Fruit fly (Drosophila melanogaster) whole organism, embryonic: ENCODE measurements around the gene Desat1.
A peak's percentile ranks its signal among the peaks of the same experiment; 100 is the strongest.

Source experiments
- Atf-2 ChIP-seq: fragments of 200-800 bp; sonication (Bioruptor generic); optimal IDR thresholded peaks from 2 replicates; lab custom pipeline; 2016; ENCODE audit warnings: missing biosample characterization, missing genetic modification characterization
- Atf6 ChIP-seq: fragments of 200-800 bp; sonication (Bioruptor generic); IDR thresholded peaks from 2 replicates; pipeline ENCODE4 v1.3.6; 2022; ENCODE audit warnings: missing biosample characterization, missing genetic modification characterization
- Bteb2 ChIP-seq: fragments of 200-800 bp; sonication (Bioruptor generic); optimal IDR thresholded peaks from 2 replicates; lab custom pipeline; 2016; ENCODE audit warnings: missing biosample characterization, missing genetic modification characterization
- CG10979 ChIP-seq: fragments of 200-800 bp; sonication (Bioruptor generic); optimal IDR thresholded peaks from 2 replicates; lab custom pipeline; 2018; ENCODE audit warnings: missing biosample characterization, mild to moderate bottlenecking, missing genetic modification characterization, moderate library complexity
- CG11456 ChIP-seq: fragments of 200-800 bp; sonication (Bioruptor generic); IDR thresholded peaks from 3 replicates; pipeline ENCODE4 v1.3.6; 2022; ENCODE audit warnings: missing biosample characterization, missing genetic modification characterization
- CG12155 ChIP-seq: fragments of 200-800 bp; sonication (Bioruptor generic); optimal IDR thresholded peaks from 3 replicates; lab custom pipeline; 2016; ENCODE audit warnings: missing biosample characterization, missing genetic modification characterization
- CG13296 ChIP-seq: fragments of 200-800 bp; sonication (Bioruptor generic); optimal IDR thresholded peaks from 3 replicates; lab custom pipeline; 2018; ENCODE audit warnings: missing biosample characterization, mild to moderate bottlenecking, missing genetic modification characterization
- CG16779 ChIP-seq: fragments of 200-800 bp; sonication (Bioruptor generic); IDR thresholded peaks from 2 replicates; pipeline ENCODE4 v1.3.6; 2022; ENCODE audit warnings: missing biosample characterization, missing genetic modification characterization
- CG17186 ChIP-seq: fragments of 200-800 bp; sonication (Bioruptor generic); optimal IDR thresholded peaks from 3 replicates; lab custom pipeline; 2017; ENCODE audit warnings: missing biosample characterization, missing genetic modification reagents, missing genetic modification characterization
- CG2202 ChIP-seq: fragments of 200-800 bp; sonication (Bioruptor generic); optimal IDR thresholded peaks from 2 replicates; lab custom pipeline; 2018; ENCODE audit warnings: missing biosample characterization, mild to moderate bottlenecking, missing genetic modification characterization
- CG2678 ChIP-seq: fragments of 200-800 bp; sonication (Bioruptor generic); optimal IDR thresholded peaks from 3 replicates; lab custom pipeline; 2019; ENCODE audit warnings: missing biosample characterization, mild to moderate bottlenecking, missing genetic modification characterization, moderate library complexity
- CG2875 ChIP-seq: fragments of 200-800 bp; sonication (Bioruptor generic); optimal IDR thresholded peaks from 2 replicates; lab custom pipeline; 2017; ENCODE audit warnings: missing biosample characterization, mild to moderate bottlenecking, missing genetic modification characterization, missing genetic modification reagents
- CG33213 ChIP-seq: fragments of 200-800 bp; sonication (Bioruptor generic); optimal IDR thresholded peaks from 3 replicates; lab custom pipeline; 2016; ENCODE audit warnings: missing biosample characterization, missing genetic modification characterization
- CG4328 ChIP-seq: fragments of 200-800 bp; sonication (Bioruptor generic); optimal IDR thresholded peaks from 3 replicates; lab custom pipeline; 2017; ENCODE audit warnings: missing biosample characterization, missing genetic modification reagents, missing genetic modification characterization
- CG4617 ChIP-seq: fragments of 200-800 bp; sonication (Bioruptor generic); optimal IDR thresholded peaks from 3 replicates; lab custom pipeline; 2016; ENCODE audit warnings: missing biosample characterization, missing genetic modification characterization, borderline replicate concordance
- CG4730 ChIP-seq: fragments of 200-800 bp; sonication (Bioruptor generic); IDR thresholded peaks from 2 replicates; pipeline ENCODE4 v1.3.6; 2022; ENCODE audit warnings: missing biosample characterization, missing genetic modification characterization
- CG7372 ChIP-seq: fragments of 200-800 bp; sonication (Bioruptor generic); IDR thresholded peaks from 2 replicates; pipeline ENCODE4 v1.3.6; 2022; ENCODE audit warnings: missing biosample characterization, missing genetic modification characterization
- CG7786 ChIP-seq: fragments of 200-800 bp; sonication (Bioruptor generic); optimal IDR thresholded peaks from 2 replicates; lab custom pipeline; 2016; ENCODE audit warnings: missing biosample characterization, missing genetic modification characterization
- CG7839 ChIP-seq: fragments of 200-800 bp; sonication (Bioruptor generic); optimal IDR thresholded peaks from 3 replicates; lab custom pipeline; 2018; ENCODE audit warnings: missing biosample characterization, mild to moderate bottlenecking, missing genetic modification characterization, moderate library complexity
- CG7987 ChIP-seq: fragments of 200-800 bp; sonication (Bioruptor generic); optimal IDR thresholded peaks from 2 replicates; lab custom pipeline; 2018; ENCODE audit warnings: missing biosample characterization, mild to moderate bottlenecking, missing genetic modification characterization, moderate library complexity
- CG8944 ChIP-seq: fragments of 200-800 bp; sonication (Bioruptor generic); optimal IDR thresholded peaks from 3 replicates; lab custom pipeline; 2016; ENCODE audit warnings: missing biosample characterization, missing genetic modification characterization
- CG9727 ChIP-seq: fragments of 200-800 bp; sonication (Bioruptor generic); optimal IDR thresholded peaks from 3 replicates; lab custom pipeline; 2017; ENCODE audit warnings: missing biosample characterization, mild to moderate bottlenecking, missing genetic modification characterization
- CG9817 ChIP-seq: fragments of 200-800 bp; sonication (Bioruptor generic); optimal IDR thresholded peaks from 2 replicates; lab custom pipeline; 2018; ENCODE audit warnings: missing biosample characterization, mild to moderate bottlenecking, missing genetic modification characterization, moderate library complexity
- CHES-1-like ChIP-seq: fragments of 200-800 bp; sonication (Bioruptor generic); optimal IDR thresholded peaks from 2 replicates; lab custom pipeline; 2016; ENCODE audit warnings: missing biosample characterization, missing genetic modification characterization
- CrebB ChIP-seq: fragments of 200-800 bp; sonication (Bioruptor generic); optimal IDR thresholded peaks from 3 replicates; lab custom pipeline; 2018; ENCODE audit warnings: missing biosample characterization, mild to moderate bottlenecking, missing genetic modification characterization
- D19B ChIP-seq: fragments of 200-800 bp; sonication (Bioruptor generic); optimal IDR thresholded peaks from 2 replicates; lab custom pipeline; 2017; ENCODE audit warnings: missing biosample characterization, mild to moderate bottlenecking, missing genetic modification characterization
- Doc2 ChIP-seq: fragments of 200-800 bp; sonication (Bioruptor generic); IDR thresholded peaks from 2 replicates; pipeline ENCODE4 v1.3.6; 2022; ENCODE audit warnings: missing biosample characterization, missing genetic modification characterization
- Ets97D ChIP-seq: fragments of 200-800 bp; sonication (Bioruptor generic); optimal IDR thresholded peaks from 3 replicates; lab custom pipeline; 2016; ENCODE audit warnings: missing biosample characterization, missing genetic modification characterization
- Gug ChIP-seq: fragments of 200-800 bp; sonication (Bioruptor generic); IDR thresholded peaks from 4 replicates; pipeline ENCODE4 v1.3.6; 2022; ENCODE audit warnings: missing biosample characterization, missing genetic modification characterization
- Opbp ChIP-seq: fragments of 200-800 bp; sonication (Bioruptor generic); IDR thresholded peaks from 3 replicates; pipeline ENCODE4 v1.3.6; 2022; ENCODE audit warnings: missing biosample characterization, missing genetic modification characterization; ENCODE audit not compliant: partially characterized antibody
- Ssrp ChIP-seq: fragments of 200-800 bp; sonication (Bioruptor generic); optimal IDR thresholded peaks from 2 replicates; lab custom pipeline; 2018; ENCODE audit warnings: missing biosample characterization, mild to moderate bottlenecking, missing genetic modification characterization, moderate library complexity
- Vsx1 ChIP-seq: fragments of 200-800 bp; sonication (Bioruptor generic); optimal IDR thresholded peaks from 2 replicates; lab custom pipeline; 2017; ENCODE audit warnings: missing biosample characterization, mild to moderate bottlenecking, missing genetic modification characterization, missing genetic modification reagents
- bbx ChIP-seq: fragments of 200-800 bp; sonication (Bioruptor generic); IDR thresholded peaks from 2 replicates; pipeline ENCODE4 v1.3.6; 2022; ENCODE audit warnings: missing biosample characterization, missing genetic modification characterization; ENCODE audit not compliant: partially characterized antibody
- chinmo ChIP-seq: fragments of 200-800 bp; sonication (Bioruptor generic); IDR thresholded peaks from 4 replicates; pipeline ENCODE4 v1.3.6; 2022; ENCODE audit warnings: missing biosample characterization, missing genetic modification characterization; ENCODE audit not compliant: partially characterized antibody
- crc ChIP-seq: fragments of 200-800 bp; sonication (Bioruptor generic); optimal IDR thresholded peaks from 2 replicates; lab custom pipeline; 2016; ENCODE audit warnings: missing biosample characterization, missing genetic modification characterization
- dmrt99B ChIP-seq: fragments of 200-800 bp; sonication (Bioruptor generic); optimal IDR thresholded peaks from 2 replicates; lab custom pipeline; 2018; ENCODE audit warnings: missing biosample characterization, mild to moderate bottlenecking, missing genetic modification characterization, moderate library complexity
- fd64A ChIP-seq: fragments of 200-800 bp; sonication (Bioruptor generic); optimal IDR thresholded peaks from 3 replicates; lab custom pipeline; 2018; ENCODE audit warnings: missing biosample characterization, mild to moderate bottlenecking, missing genetic modification characterization
- gsb ChIP-seq: fragments of 200-800 bp; sonication (Bioruptor generic); IDR thresholded peaks from 2 replicates; pipeline ENCODE4 v1.3.6; 2022; ENCODE audit warnings: missing biosample characterization, missing genetic modification characterization
- nerfin-1 ChIP-seq: fragments of 200-800 bp; sonication (Bioruptor generic); optimal IDR thresholded peaks from 3 replicates; lab custom pipeline; 2019; ENCODE audit warnings: missing biosample characterization, mild to moderate bottlenecking, missing genetic modification characterization, moderate library complexity
- pb ChIP-seq: fragments of 200-800 bp; sonication (Bioruptor generic); optimal IDR thresholded peaks from 3 replicates; lab custom pipeline; 2016; ENCODE audit warnings: missing biosample characterization, missing genetic modification characterization
- pfk ChIP-seq: fragments of 200-800 bp; sonication (Bioruptor generic); optimal IDR thresholded peaks from 2 replicates; lab custom pipeline; 2018; ENCODE audit warnings: missing biosample characterization, mild to moderate bottlenecking, missing genetic modification characterization, moderate library complexity
- phol ChIP-seq: fragments of 200-800 bp; sonication (Bioruptor generic); optimal IDR thresholded peaks from 3 replicates; lab custom pipeline; 2018; ENCODE audit warnings: missing biosample characterization, mild to moderate bottlenecking, missing genetic modification characterization, moderate library complexity
- ranshi ChIP-seq: fragments of 200-800 bp; sonication (Bioruptor generic); IDR thresholded peaks from 2 replicates; pipeline ENCODE4 v1.3.6; 2022; ENCODE audit warnings: missing biosample characterization, missing genetic modification characterization
- sim ChIP-seq: fragments of 200-800 bp; sonication (Bioruptor generic); IDR thresholded peaks from 2 replicates; pipeline ENCODE4 v1.3.6; 2022; ENCODE audit warnings: missing biosample characterization, missing genetic modification characterization
- tap ChIP-seq: fragments of 200-800 bp; optimal IDR thresholded peaks from 3 replicates; lab custom pipeline; 2019; ENCODE audit warnings: missing biosample characterization, mild to moderate bottlenecking, missing genetic modification characterization, moderate library complexity
- tio ChIP-seq: fragments of 200-800 bp; sonication (Bioruptor generic); optimal IDR thresholded peaks from 2 replicates; lab custom pipeline; 2017; ENCODE audit warnings: missing biosample characterization, missing genetic modification characterization, inconsistent platforms
- ttk ChIP-seq: fragments of 200-800 bp; sonication (Bioruptor generic); IDR thresholded peaks from 2 replicates; pipeline ENCODE4 v2.1.2; 2022; ENCODE audit warnings: missing biosample characterization, missing genetic modification characterization
- yki ChIP-seq: fragments of >200 bp; optimal IDR thresholded peaks from 3 replicates; lab custom pipeline; 2018

Desat1 gene

dm6 chr3R:12406235-12407196, 32.9 kb upstream of the Desat1 start, which contains the start of gene CG5167 (continued):
- peak; percentile 39 for TF ChIP-seq CG7839
- TF ChIP-seq CG4730: peak; percentile 8; the same call in 1 of the 2 replicates
- TF ChIP-seq bbx (GFP tag; lab: Robert Waterston, UW): 0 out of 2 replicates have a peak, but pooled peaks have one; percentile 22
- TF ChIP-seq CG9817 (tag; lab: Kevin White, UChicago): no peak
- TF ChIP-seq sim (GFP tag; lab: Robert Waterston, UW): no peak
- TF ChIP-seq CG9727 (GFP tag; lab: Kevin White, UChicago): peak; percentile 59
- TF ChIP-seq CG2678 (tag; lab: Kevin White, UChicago): peak; percentile 61
- no peak for TF ChIP-seq CG7987 (GFP tag; lab: Kevin White, UChicago)
- peak; percentile 21 for TF ChIP-seq D19B (GFP tag; lab: Kevin White, UChicago)
- TF ChIP-seq CG12155 (GFP tag; lab: Kevin White, UChicago): peak; percentile 38
- TF ChIP-seq tap (tag; lab: Kevin White, UChicago): peak; percentile 60
- TF ChIP-seq Vsx1 (GFP tag; lab: Kevin White, UChicago): peak; percentile 9
- peak; percentile 7 for TF ChIP-seq nerfin-1 (tag; lab: Kevin White, UChicago)
- no peak for TF ChIP-seq ttk (GFP tag; lab: Robert Waterston, UW)
- TF ChIP-seq CG10979 (tag; lab: Kevin White, UChicago): peak; percentile 61
- peak; percentile 14 for TF ChIP-seq Ssrp (tag; lab: Kevin White, UChicago)
- no peak for TF ChIP-seq Bteb2 (GFP tag; lab: Kevin White, UChicago)
- TF ChIP-seq Atf-2 (GFP tag; lab: Kevin White, UChicago): no peak
- TF ChIP-seq chinmo (GFP tag; lab: Robert Waterston, UW): 0 out of 4 replicates have a peak, but pooled peaks have one; percentile 25
- TF ChIP-seq CG8944: no peak
- TF ChIP-seq Doc2: no peak
- TF ChIP-seq CG2875 (GFP tag; lab: Kevin White, UChicago): no peak
- no peak for TF ChIP-seq dmrt99B (tag; lab: Kevin White, UChicago)
- TF ChIP-seq CG16779: no peak
- no peak for TF ChIP-seq CG7786
- TF ChIP-seq CG2202 (tag; lab: Kevin White, UChicago): peak; percentile 7
- no peak for TF ChIP-seq tio (GFP tag; lab: Kevin White, UChicago)
- no peak for TF ChIP-seq crc (GFP tag; lab: Kevin White, UChicago)
- TF ChIP-seq ranshi: no peak
- TF ChIP-seq phol (tag; lab: Kevin White, UChicago): peak; percentile 48
- no peak for TF ChIP-seq fd64A
- TF ChIP-seq CG7372 (GFP tag; lab: Robert Waterston, UW): no peak
- TF ChIP-seq CrebB (tag; lab: Kevin White, UChicago): peak; percentile 31
- TF ChIP-seq pb (GFP tag; lab: Kevin White, UChicago): no peak
- TF ChIP-seq gsb (GFP tag; lab: Robert Waterston, UW): no peak
- TF ChIP-seq Atf6 (GFP tag; lab: Robert Waterston, UW): no peak
- no peak for TF ChIP-seq CG33213 (GFP tag; lab: Kevin White, UChicago)
- TF ChIP-seq yki: no peak
- no peak for TF ChIP-seq CG11456
- TF ChIP-seq CHES-1-like: no peak
- TF ChIP-seq CG4328 (GFP tag; lab: Kevin White, UChicago): no peak
- TF ChIP-seq CG4617 (GFP tag; lab: Kevin White, UChicago): no peak
- no peak; the same call in 3 of the 4 replicates for TF ChIP-seq Gug
- no peak for TF ChIP-seq pfk (GFP tag; lab: Kevin White, UChicago)
- TF ChIP-seq Opbp (GFP tag; lab: Robert Waterston, UW): no peak
- no peak for TF ChIP-seq CG17186 (GFP tag; lab: Kevin White, UChicago)
- no peak for TF ChIP-seq Ets97D (GFP tag; lab: Kevin White, UChicago)
- TF ChIP-seq CG13296 (GFP tag; lab: Kevin White, UChicago): peak; percentile 31
